Fruit fly (Drosophila melanogaster): ENCODE results near the gene CG9281.

The CG9281 gene

DNA sequence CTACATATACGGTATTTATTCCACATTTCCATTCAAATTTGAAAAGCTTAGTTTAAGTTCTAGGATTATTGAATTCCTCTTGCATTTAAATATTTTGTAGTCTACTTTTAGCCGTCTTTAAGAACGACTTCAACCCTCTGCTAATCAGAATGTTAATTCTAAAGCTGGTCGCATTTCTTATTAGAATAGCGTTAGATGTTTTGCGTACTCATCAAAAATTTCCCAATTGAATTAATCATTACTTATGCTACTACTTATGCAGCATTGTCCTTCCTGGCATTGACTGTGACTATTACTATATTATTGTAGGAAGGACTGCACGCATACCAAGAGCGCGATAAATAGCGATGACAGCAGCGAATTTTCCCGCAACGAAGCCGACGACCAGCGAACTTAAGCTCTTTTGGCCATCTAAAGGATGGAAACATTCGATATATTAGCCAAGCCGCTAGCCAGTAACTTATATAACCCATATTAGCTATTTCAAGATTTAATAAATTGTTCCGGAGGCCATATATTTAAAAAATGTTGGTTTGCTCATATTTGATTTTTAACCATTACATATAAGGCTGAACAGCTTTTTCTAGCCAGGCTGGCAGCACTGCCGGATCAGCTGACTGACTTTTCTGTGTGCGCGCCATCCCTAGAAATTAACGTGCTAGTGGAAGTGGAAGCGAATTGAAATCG lies 13.3 kb downstream of the CG9281 start, which contains the start of gene CG8128 (continued):
- TF ChIP-seq tio (GFP tag; optimal IDR thresholded peaks at IDR 0.05) (no peak), CG17359 (tag; optimal IDR thresholded peaks at IDR 0.05) (no peak), Meics (GFP tag; optimal IDR thresholded peaks at IDR 0.05) (no peak), Bteb2 (GFP tag; optimal IDR thresholded peaks at IDR 0.05) (no peak), ci (GFP tag; IDR thresholded peaks at IDR 0.05) (no peak), aop (GFP tag; IDR thresholded peaks at IDR 0.05) (no peak), ewg (GFP tag; optimal IDR thresholded peaks at IDR 0.05) (peak; percentile 4), grau (tag; optimal IDR thresholded peaks at IDR 0.05) (no peak), row (GFP tag; IDR thresholded peaks at IDR 0.05) (peak; percentile 78), Jarid2 (GFP tag; optimal IDR thresholded peaks at IDR 0.05) (no peak), CG7987 (GFP tag; optimal IDR thresholded peaks at IDR 0.05) (no peak), insv (GFP tag; optimal IDR thresholded peaks at IDR 0.05) (peak; percentile 91 to 98), CG32532 (GFP tag; IDR thresholded peaks at IDR 0.05) (peak; percentile 21; the same call in 1 of the 2 replicates), Ets97D (GFP tag; optimal IDR thresholded peaks at IDR 0.05) (peak; percentile 12), cas (GFP tag; IDR thresholded peaks at IDR 0.05) (no peak), sens (GFP tag) (peak; percentile 79), Drgx (GFP tag; IDR thresholded peaks at IDR 0.05) (no peak), kah (GFP tag; optimal IDR thresholded peaks at IDR 0.05) (no peak)

dm6 chrX:15688757-15689156 lies 21.6 kb downstream of the CG9281 start, which contains the start of gene CG15599:
CG15599 (minus strand) TSS chrX:15688857.
- TF ChIP-seq lov (optimal IDR thresholded peaks at IDR 0.05) (no peak), lov (GFP tag; IDR thresholded peaks at IDR 0.05) (no peak), CG11696 (GFP tag; IDR thresholded peaks at IDR 0.05) (no peak), Ptx1 (GFP tag; IDR thresholded peaks at IDR 0.05) (no peak), tup (GFP tag; optimal IDR thresholded peaks at IDR 0.05) (no peak), gem (tag; optimal IDR thresholded peaks at IDR 0.05) (no peak), CG13894 (tag; optimal IDR thresholded peaks at IDR 0.05) (no peak), shn (GFP tag; optimal IDR thresholded peaks at IDR 0.05) (no peak), MESR4 (GFP tag; optimal IDR thresholded peaks at IDR 0.05) (no peak), Elba2 (GFP tag; optimal IDR thresholded peaks at IDR 0.05) (no peak), CG18476 (GFP tag; optimal IDR thresholded peaks at IDR 0.05) (no peak), CG10959 (GFP tag; IDR thresholded peaks at IDR 0.05) (no peak), CG15696 (tag; optimal IDR thresholded peaks at IDR 0.05) (no peak), row (GFP tag; IDR thresholded peaks at IDR 0.05) (no peak), CG5953 (GFP tag; IDR thresholded peaks at IDR 0.05) (no peak), Vsx1 (GFP tag; optimal IDR thresholded peaks at IDR 0.05) (no peak), kni (GFP tag; optimal IDR thresholded peaks at IDR 0.05) (no peak), sens (GFP tag) (no peak), CG34376 (GFP tag; optimal IDR thresholded peaks at IDR 0.05) (no peak)

dm6 chrX:15684419-15684818 lies 25.9 kb downstream of the CG9281 start:
- TF ChIP-seq CG12769 (tag; optimal IDR thresholded peaks at IDR 0.05): no peak
- no peak for TF ChIP-seq Stat92E (GFP tag; optimal IDR thresholded peaks at IDR 0.05)
- TF ChIP-seq Fer3 (tag; optimal IDR thresholded peaks at IDR 0.05): no peak
- no peak for TF ChIP-seq CG3281 (GFP tag; optimal IDR thresholded peaks at IDR 0.05)
- TF ChIP-seq Opbp (GFP tag; IDR thresholded peaks at IDR 0.05; ENCODE audit: partially characterized antibody): no peak
- TF ChIP-seq tll (GFP tag; optimal IDR thresholded peaks at IDR 0.05): peak in 1 of 2 experiments; percentile 65
- TF ChIP-seq Sox102F (GFP tag; optimal IDR thresholded peaks at IDR 0.05): no peak
- no peak for TF ChIP-seq Nf-YB (GFP tag; optimal IDR thresholded peaks at IDR 0.05)
- peak; percentile 96 for TF ChIP-seq zen (tag; optimal IDR thresholded peaks at IDR 0.05)
- TF ChIP-seq cad (GFP tag; optimal IDR thresholded peaks at IDR 0.05): peak; percentile 54
- TF ChIP-seq Pdp1 (GFP tag; optimal IDR thresholded peaks at IDR 0.05): no peak
- TF ChIP-seq CG8089 (GFP tag; optimal IDR thresholded peaks at IDR 0.05): no peak
- no peak for TF ChIP-seq tup (GFP tag; optimal IDR thresholded peaks at IDR 0.05)
- no peak for TF ChIP-seq D19B (GFP tag; optimal IDR thresholded peaks at IDR 0.05)
- TF ChIP-seq CG32772 (GFP tag; IDR thresholded peaks at IDR 0.05): no peak

Data from whole organism, embryonic.